Worm (Caenorhabditis elegans) whole organism, young adult: ENCODE data around the gene mdt-26.

Source experiments
- F10E7.11 ChIP-seq: sonication (generic microtip); optimal IDR thresholded peaks from 2 replicates; lab custom pipeline; 2017; ENCODE audit warnings: mild to moderate bottlenecking, missing genetic modification characterization, moderate library complexity, missing compliant biosample characterization
- ama-1 ChIP-seq, 3 experiments: fragments of 150-350 bp in 1 of 3; sonication (generic microtip) in 2 of 3; optimal IDR thresholded peaks; 2 replicates each; lab custom pipeline; 2014 to 2018; ENCODE audit warnings: missing biosample characterization in 2 of 3, missing genetic modification characterization in 2 of 3, missing genetic modification reagents in 2 of 3
- lin-35 ChIP-seq, 3 experiments: fragments of 150-350 bp in 2 of 3; sonication (generic microtip) in 1 of 3; optimal IDR thresholded peaks; 2 replicates each; lab custom pipeline; 2014 to 2018; ENCODE audit warnings: missing biosample characterization in 3 of 3, missing genetic modification characterization in 3 of 3, missing genetic modification reagents in 3 of 3
- lsy-27 ChIP-seq: sonication (generic microtip); optimal IDR thresholded peaks from 2 replicates; lab custom pipeline; 2017; ENCODE audit warnings: missing genetic modification characterization, mild to moderate bottlenecking, missing compliant biosample characterization, antibody characterized with exemption, missing genotype, borderline replicate concordance; ENCODE audit not compliant: insufficient read depth

- no peak for TF ChIP-seq ama-1 (optimal IDR thresholded peaks at IDR 0.05; lab: Kevin White, UChicago)
- no peak for TF ChIP-seq ama-1 (GFP tag; optimal IDR thresholded peaks at IDR 0.05; lab: Kevin White, UChicago)
- no peak for TF ChIP-seq F10E7.11
- TF ChIP-seq lin-35 (GFP tag; optimal IDR thresholded peaks at IDR 0.05; lab: Kevin White, UChicago), result no peak
- TF ChIP-seq lsy-27 (tag; lab: Kevin White, UChicago), result no peak
Measured at ce11 chrII:5619298-5619697, 41.7 kb upstream of the mdt-26 start, which contains the start of gene dhs-6.
